Fruit fly (Drosophila melanogaster) whole organism, embryonic: ENCODE results near the gene ND-PDSW.
A peak's percentile ranks its signal among the peaks of the same experiment; 100 is the strongest.

Source experiments
- Abd-B ChIP-seq: fragments of 200-800 bp; sonication (Bioruptor generic); optimal IDR thresholded peaks from 2 replicates; lab custom pipeline; 2018; ENCODE audit warnings: missing biosample characterization, mild to moderate bottlenecking, missing genetic modification characterization, moderate library complexity
- Atf-2 ChIP-seq: fragments of 200-800 bp; sonication (Bioruptor generic); optimal IDR thresholded peaks from 2 replicates; lab custom pipeline; 2016; ENCODE audit warnings: missing biosample characterization, missing genetic modification characterization
- BEAF-32 ChIP-seq: fragments of 200-800 bp; sonication (Bioruptor generic); optimal IDR thresholded peaks from 3 replicates; lab custom pipeline; 2017; ENCODE audit warnings: missing biosample characterization, missing genetic modification characterization, mild to moderate bottlenecking, moderate library complexity, missing genetic modification reagents
- CG10274 ChIP-seq: fragments of 200-800 bp; sonication (Bioruptor generic); optimal IDR thresholded peaks from 3 replicates; lab custom pipeline; 2017; ENCODE audit warnings: missing biosample characterization, mild to moderate bottlenecking, missing genetic modification characterization
- CG10565 ChIP-seq: fragments of 200-800 bp; sonication (Bioruptor generic); optimal IDR thresholded peaks from 3 replicates; lab custom pipeline; 2016; ENCODE audit warnings: missing biosample characterization, mild to moderate bottlenecking, missing genetic modification characterization
- CG10959 ChIP-seq: fragments of 200-800 bp; sonication (Bioruptor generic); IDR thresholded peaks from 2 replicates; pipeline ENCODE4 v1.3.6; 2022; ENCODE audit warnings: missing biosample characterization, missing genetic modification characterization
- CG11456 ChIP-seq: fragments of 200-800 bp; sonication (Bioruptor generic); IDR thresholded peaks from 3 replicates; pipeline ENCODE4 v1.3.6; 2022; ENCODE audit warnings: missing biosample characterization, missing genetic modification characterization
- CG13296 ChIP-seq: fragments of 200-800 bp; sonication (Bioruptor generic); optimal IDR thresholded peaks from 3 replicates; lab custom pipeline; 2018; ENCODE audit warnings: missing biosample characterization, mild to moderate bottlenecking, missing genetic modification characterization
- CG13424 ChIP-seq: fragments of 200-800 bp; sonication (Bioruptor generic); optimal IDR thresholded peaks from 2 replicates; lab custom pipeline; 2019; ENCODE audit warnings: missing biosample characterization, mild to moderate bottlenecking, missing genetic modification characterization, moderate library complexity
- CG14441 ChIP-seq: fragments of 200-800 bp; sonication (Bioruptor generic); IDR thresholded peaks from 2 replicates; pipeline ENCODE4 v1.3.6; 2022; ENCODE audit warnings: missing biosample characterization, missing genetic modification characterization
- CG14860 ChIP-seq: fragments of 200-800 bp; sonication (Bioruptor generic); IDR thresholded peaks from 3 replicates; pipeline ENCODE4 v1.3.6; 2022; ENCODE audit warnings: missing biosample characterization, missing genetic modification characterization; ENCODE audit not compliant: partially characterized antibody
- CG1603 ChIP-seq: fragments of 200-800 bp; sonication (Bioruptor generic); optimal IDR thresholded peaks from 2 replicates; lab custom pipeline; 2019; ENCODE audit warnings: missing biosample characterization, mild to moderate bottlenecking, missing genetic modification characterization, moderate library complexity
- CG17568 ChIP-seq: fragments of 200-800 bp; sonication (Bioruptor generic); optimal IDR thresholded peaks from 2 replicates; lab custom pipeline; 2018; ENCODE audit warnings: missing biosample characterization, mild to moderate bottlenecking, missing genetic modification characterization, moderate library complexity
- CG17802 ChIP-seq: fragments of 200-800 bp; sonication (Bioruptor generic); optimal IDR thresholded peaks from 2 replicates; lab custom pipeline; 2018; ENCODE audit warnings: missing biosample characterization, mild to moderate bottlenecking, missing genetic modification characterization, moderate library complexity
- CG2202 ChIP-seq: fragments of 200-800 bp; sonication (Bioruptor generic); optimal IDR thresholded peaks from 2 replicates; lab custom pipeline; 2018; ENCODE audit warnings: missing biosample characterization, mild to moderate bottlenecking, missing genetic modification characterization
- CG2678 ChIP-seq: fragments of 200-800 bp; sonication (Bioruptor generic); optimal IDR thresholded peaks from 3 replicates; lab custom pipeline; 2019; ENCODE audit warnings: missing biosample characterization, mild to moderate bottlenecking, missing genetic modification characterization, moderate library complexity
- CG2712 ChIP-seq: fragments of 200-800 bp; optimal IDR thresholded peaks from 3 replicates; lab custom pipeline; 2019; ENCODE audit warnings: missing biosample characterization, mild to moderate bottlenecking, missing genetic modification characterization, moderate library complexity
- CG31388 ChIP-seq: fragments of 200-800 bp; sonication (Bioruptor generic); optimal IDR thresholded peaks from 2 replicates; lab custom pipeline; 2016; ENCODE audit warnings: missing biosample characterization, missing genetic modification characterization
- CG32767 ChIP-seq: fragments of 200-800 bp; sonication (Bioruptor generic); IDR thresholded peaks from 2 replicates; pipeline ENCODE4 v1.3.6; 2022; ENCODE audit warnings: missing biosample characterization, missing genetic modification characterization
- CG3281 ChIP-seq: fragments of 200-800 bp; sonication (Bioruptor generic); optimal IDR thresholded peaks from 3 replicates; lab custom pipeline; 2017; ENCODE audit warnings: missing biosample characterization, mild to moderate bottlenecking, missing genetic modification characterization
- CG3995 ChIP-seq: fragments of 200-800 bp; sonication (Bioruptor generic); optimal IDR thresholded peaks from 3 replicates; lab custom pipeline; 2016; ENCODE audit warnings: missing biosample characterization, missing genetic modification characterization
- CG4360 ChIP-seq: fragments of 200-800 bp; sonication (Bioruptor generic); IDR thresholded peaks from 2 replicates; pipeline ENCODE4 v1.3.6; 2022; ENCODE audit warnings: missing biosample characterization, missing genetic modification characterization
- CG8924 ChIP-seq: fragments of 200-800 bp; optimal IDR thresholded peaks from 3 replicates; lab custom pipeline; 2019; ENCODE audit warnings: missing biosample characterization, mild to moderate bottlenecking, missing genetic modification characterization, moderate library complexity
- CG8944 ChIP-seq: fragments of 200-800 bp; sonication (Bioruptor generic); optimal IDR thresholded peaks from 3 replicates; lab custom pipeline; 2016; ENCODE audit warnings: missing biosample characterization, missing genetic modification characterization
- Dad ChIP-seq: fragments of 200-800 bp; sonication (Bioruptor generic); optimal IDR thresholded peaks from 3 replicates; lab custom pipeline; 2016; ENCODE audit warnings: missing biosample characterization, missing genetic modification characterization
- Dip2 ChIP-seq: fragments of 200-800 bp; sonication (Bioruptor generic); IDR thresholded peaks from 2 replicates; pipeline ENCODE4 v1.3.6; 2022; ENCODE audit warnings: missing biosample characterization, missing genetic modification characterization
- Fer2 ChIP-seq: fragments of 200-800 bp; sonication (Bioruptor generic); optimal IDR thresholded peaks from 2 replicates; lab custom pipeline; 2018; ENCODE audit warnings: missing biosample characterization, mild to moderate bottlenecking, missing genetic modification characterization, moderate library complexity
- HLHmδ ChIP-seq: fragments of 200-800 bp; sonication (Bioruptor generic); optimal IDR thresholded peaks from 2 replicates; lab custom pipeline; 2018; ENCODE audit warnings: missing biosample characterization, mild to moderate bottlenecking, missing genetic modification characterization, moderate library complexity
- Hand ChIP-seq: fragments of 200-800 bp; sonication (Bioruptor generic); optimal IDR thresholded peaks from 2 replicates; lab custom pipeline; 2017; ENCODE audit warnings: mild to moderate bottlenecking, missing biosample characterization, missing genetic modification reagents, missing genetic modification characterization
- Lhr ChIP-seq: fragments of 200-800 bp; sonication (Bioruptor generic); optimal IDR thresholded peaks from 3 replicates; lab custom pipeline; 2017; ENCODE audit warnings: mild to moderate bottlenecking, missing biosample characterization, missing genetic modification reagents, missing genetic modification characterization
- Sox102F ChIP-seq: fragments of 200-800 bp; sonication (Bioruptor generic); optimal IDR thresholded peaks from 2 replicates; lab custom pipeline; 2018; ENCODE audit warnings: missing biosample characterization, mild to moderate bottlenecking, missing genetic modification characterization, moderate library complexity
- Stat92E ChIP-seq, 3 experiments: fragments of >200 bp in 2 of 3; fragments of 200-800 bp in 1 of 3; sonication (Bioruptor generic) in 1 of 3; optimal IDR thresholded peaks; 2 replicates each; lab custom pipeline; 2017 to 2019; ENCODE audit warnings: missing biosample characterization in 3 of 3, missing genetic modification characterization in 3 of 3, mild to moderate bottlenecking in 1 of 3, moderate library complexity in 1 of 3
- Trl ChIP-seq, 3 experiments: fragments of >200 bp in 2 of 3; fragments of 200-800 bp in 1 of 3; sonication (Bioruptor generic) in 1 of 3; optimal IDR thresholded peaks; 2 replicates in 1 of 3; 3 replicates in 2 of 3; lab custom pipeline; 2016 to 2017; ENCODE audit warnings: missing biosample characterization in 1 of 3, missing genetic modification characterization in 1 of 3
- abd-A ChIP-seq: fragments of 200-800 bp; sonication (Bioruptor generic); optimal IDR thresholded peaks from 3 replicates; lab custom pipeline; 2019; ENCODE audit warnings: missing biosample characterization, mild to moderate bottlenecking, missing genetic modification characterization, moderate library complexity
- al ChIP-seq: fragments of 200-800 bp; sonication (Bioruptor generic); IDR thresholded peaks from 2 replicates; pipeline ENCODE4 v1.3.6; 2022; ENCODE audit warnings: missing biosample characterization, missing genetic modification characterization
- amos ChIP-seq: fragments of 200-800 bp; sonication (Bioruptor generic); IDR thresholded peaks from 2 replicates; pipeline ENCODE4 v1.3.6; 2022; ENCODE audit warnings: missing biosample characterization, missing genetic modification characterization; ENCODE audit not compliant: partially characterized antibody
- ase ChIP-seq: fragments of 200-800 bp; sonication (Bioruptor generic); IDR thresholded peaks from 3 replicates; pipeline ENCODE4 v1.3.6; 2022; ENCODE audit warnings: missing biosample characterization, missing genetic modification characterization
- cad ChIP-seq: fragments of >200 bp; optimal IDR thresholded peaks from 2 replicates; lab custom pipeline; 2017; ENCODE audit warnings: missing biosample characterization, missing genetic modification characterization
- crol ChIP-seq: fragments of 200-800 bp; sonication (Bioruptor generic); IDR thresholded peaks from 2 replicates; pipeline ENCODE4 v1.3.6; 2022; ENCODE audit warnings: missing biosample characterization, missing genetic modification characterization
- dm ChIP-seq: fragments of 200-800 bp; sonication (Bioruptor generic); optimal IDR thresholded peaks from 3 replicates; lab custom pipeline; 2016; ENCODE audit warnings: missing biosample characterization, missing genetic modification characterization
- dpn ChIP-seq, 2 experiments: fragments of 200-800 bp; sonication (Bioruptor generic); optimal IDR thresholded peaks; 3 replicates each; lab custom pipeline; 2016; ENCODE audit warnings: missing biosample characterization in 2 of 2, missing genetic modification characterization in 2 of 2
- ham ChIP-seq: fragments of 200-800 bp; sonication (Bioruptor generic); IDR thresholded peaks from 2 replicates; pipeline ENCODE4 v1.3.6; 2022; ENCODE audit warnings: missing biosample characterization, missing genetic modification characterization
- hbn ChIP-seq: fragments of 200-800 bp; sonication (Bioruptor generic); IDR thresholded peaks from 2 replicates; pipeline ENCODE4 v1.3.6; 2022; ENCODE audit warnings: missing biosample characterization, missing genetic modification characterization; ENCODE audit not compliant: partially characterized antibody
- jing ChIP-seq: fragments of 200-800 bp; sonication (Bioruptor generic); optimal IDR thresholded peaks from 2 replicates; lab custom pipeline; 2018; ENCODE audit warnings: missing biosample characterization, mild to moderate bottlenecking, missing genetic modification characterization
- lbe ChIP-seq: fragments of 200-800 bp; sonication (Bioruptor generic); optimal IDR thresholded peaks from 2 replicates; lab custom pipeline; 2016; ENCODE audit warnings: missing biosample characterization, mild to moderate bottlenecking, missing genetic modification characterization
- pros ChIP-seq: fragments of 200-800 bp; sonication (Bioruptor generic); optimal IDR thresholded peaks from 3 replicates; lab custom pipeline; 2019; ENCODE audit warnings: missing biosample characterization, mild to moderate bottlenecking, missing genetic modification characterization, moderate library complexity
- tin ChIP-seq: fragments of 200-800 bp; sonication (Bioruptor generic); optimal IDR thresholded peaks from 3 replicates; lab custom pipeline; 2016; ENCODE audit warnings: missing biosample characterization, missing genetic modification characterization
- twi ChIP-seq: fragments of 200-800 bp; optimal IDR thresholded peaks from 2 replicates; lab custom pipeline; 2019; ENCODE audit warnings: missing biosample characterization, mild to moderate bottlenecking, missing genetic modification characterization, moderate library complexity
- zen ChIP-seq: fragments of 200-800 bp; sonication (Bioruptor generic); optimal IDR thresholded peaks from 3 replicates; lab custom pipeline; 2018; ENCODE audit warnings: missing biosample characterization, mild to moderate bottlenecking, missing genetic modification characterization, moderate library complexity
- zf30C ChIP-seq: fragments of 200-800 bp; sonication (Bioruptor generic); optimal IDR thresholded peaks from 3 replicates; lab custom pipeline; 2018; ENCODE audit warnings: missing biosample characterization, mild to moderate bottlenecking, missing genetic modification characterization

ND-PDSW gene

dm6 chr2L:3435086-3435485 is 30.9 kb upstream of the ND-PDSW start (continued):
- TF ChIP-seq Trl (optimal IDR thresholded peaks at IDR 0.05; lab: Kevin White, UChicago) = no peak
- no peak for TF ChIP-seq Trl (GFP tag; optimal IDR thresholded peaks at IDR 0.05; lab: Kevin White, UChicago)
- no peak for TF ChIP-seq CG17568 (GFP tag; lab: Kevin White, UChicago)
- no peak for TF ChIP-seq amos (GFP tag; lab: Robert Waterston, UW)
- TF ChIP-seq CG13296 = no peak
- TF ChIP-seq Sox102F (GFP tag; lab: Kevin White, UChicago) = peak; percentile 60
- TF ChIP-seq Fer2 = no peak
- no peak for TF ChIP-seq Atf-2 (GFP tag; lab: Kevin White, UChicago)
- TF ChIP-seq CG3281 (GFP tag; lab: Kevin White, UChicago) = no peak
- no peak for TF ChIP-seq HLHmδ (GFP tag; lab: Kevin White, UChicago)
- TF ChIP-seq CG10565 (GFP tag; lab: Kevin White, UChicago) = no peak
- TF ChIP-seq jing (GFP tag; lab: Kevin White, UChicago) = no peak
- peak; percentile 39 for TF ChIP-seq CG13424 (tag; lab: Kevin White, UChicago)
- peak; percentile 54 for TF ChIP-seq CG2678 (tag; lab: Kevin White, UChicago)
- no peak for TF ChIP-seq CG10274 (GFP tag; lab: Kevin White, UChicago)
- TF ChIP-seq BEAF-32 (GFP tag; lab: Kevin White, UChicago) = no peak
- TF ChIP-seq Dip2 = no peak
- TF ChIP-seq CG32767 (GFP tag; lab: Robert Waterston, UW) = 0 out of 2 replicates have a peak, but pooled peaks have one; percentile 36
- TF ChIP-seq Lhr = no peak
- TF ChIP-seq hbn (GFP tag; lab: Robert Waterston, UW) = no peak
- no peak for TF ChIP-seq CG2202
- TF ChIP-seq CG4360 = 0 out of 2 replicates have a peak, but pooled peaks have one; percentile 25
- no peak for TF ChIP-seq CG3995
- TF ChIP-seq al (GFP tag; lab: Robert Waterston, UW) = no peak
- TF ChIP-seq CG14441 (GFP tag; lab: Robert Waterston, UW) = 0 out of 2 replicates have a peak, but pooled peaks have one; percentile 29
- no peak for TF ChIP-seq zen (tag; lab: Kevin White, UChicago)
- TF ChIP-seq CG10959 (GFP tag; lab: Robert Waterston, UW) = peak; percentile 64
- TF ChIP-seq crol (GFP tag; lab: Robert Waterston, UW) = peak; percentile 61
- no peak for TF ChIP-seq CG17802
- TF ChIP-seq twi (tag; lab: Kevin White, UChicago) = no peak
- no peak for TF ChIP-seq Stat92E (GFP tag; optimal IDR thresholded peaks at IDR 0.05; lab: Kevin White, UChicago)
- peak; percentile 54 for TF ChIP-seq Abd-B (GFP tag; lab: Kevin White, UChicago)
- TF ChIP-seq CG11456 (GFP tag; lab: Robert Waterston, UW) = peak; percentile 46; the same call in 1 of the 3 replicates
- no peak for TF ChIP-seq Hand
- TF ChIP-seq dm (GFP tag; lab: Kevin White, UChicago) = no peak
- no peak for TF ChIP-seq abd-A (tag; lab: Kevin White, UChicago)
- TF ChIP-seq CG8944 (GFP tag; lab: Kevin White, UChicago) = peak; percentile 14
- no peak for TF ChIP-seq ham (GFP tag; lab: Robert Waterston, UW)
- no peak for TF ChIP-seq Dad (GFP tag; lab: Kevin White, UChicago)
- TF ChIP-seq zf30C (GFP tag; lab: Kevin White, UChicago) = no peak
- TF ChIP-seq CG8924 (tag; lab: Kevin White, UChicago) = peak; percentile 26
- TF ChIP-seq dpn (GFP tag; optimal IDR thresholded peaks at IDR 0.05; lab: Kevin White, UChicago) = peak; percentile 6 to 18
- TF ChIP-seq ase (GFP tag; lab: Robert Waterston, UW) = peak; percentile 59
- no peak for TF ChIP-seq CG14860 (GFP tag; lab: Robert Waterston, UW)
- TF ChIP-seq cad (GFP tag; lab: Kevin White, UChicago) = no peak
- TF ChIP-seq tin (GFP tag; lab: Kevin White, UChicago) = peak; percentile 32
- TF ChIP-seq lbe (GFP tag; lab: Kevin White, UChicago) = no peak
- no peak for TF ChIP-seq CG31388 (GFP tag; lab: Kevin White, UChicago)
- TF ChIP-seq CG2712 = peak; percentile 63
- TF ChIP-seq CG1603 (tag; lab: Kevin White, UChicago) = peak; percentile 62
- no peak for TF ChIP-seq pros
